Worm (Caenorhabditis elegans): ENCODE data around the gene ttr-18.

ttr-18 gene

DNA sequence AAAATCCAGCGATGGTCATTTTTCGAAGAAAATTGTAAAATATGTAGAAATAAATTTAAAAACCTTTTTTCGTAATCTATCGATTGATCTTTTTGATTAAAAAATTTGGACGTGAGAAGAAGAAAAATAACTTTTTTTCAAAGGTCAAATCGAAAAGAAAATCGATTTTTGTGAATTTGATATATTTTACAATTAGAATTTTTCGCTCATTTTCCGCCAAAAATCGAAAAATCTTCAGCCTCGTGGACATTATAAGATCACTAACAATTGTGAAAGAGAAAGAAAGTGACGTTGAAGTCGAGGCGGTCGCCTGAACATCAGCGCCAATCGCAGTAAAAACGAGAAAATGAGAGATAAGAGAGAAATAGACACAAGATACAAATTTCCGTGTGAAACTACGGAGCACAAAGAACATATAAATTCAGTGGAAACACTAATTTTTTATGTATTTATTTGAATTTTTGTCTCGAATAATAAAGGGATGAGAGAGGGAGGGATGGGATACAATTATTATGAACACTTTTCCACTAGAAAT lies 16.9 kb downstream of the ttr-18 start, which contains the start of gene cisd-1 (continued):
- no peak for TF ChIP-seq lin-39 (tag; optimal IDR thresholded peaks at IDR 0.05)
- no peak for TF ChIP-seq C16A3.4 (tag; optimal IDR thresholded peaks at IDR 0.05)
- no peak for TF ChIP-seq unc-130 (tag; optimal IDR thresholded peaks at IDR 0.05)
- no peak for TF ChIP-seq sptf-1 (tag; optimal IDR thresholded peaks at IDR 0.05)
- no peak for TF ChIP-seq hpl-2 (GFP tag; optimal IDR thresholded peaks at IDR 0.05)
- TF ChIP-seq mep-1 (tag; optimal IDR thresholded peaks at IDR 0.05) = peak; percentile 10
- no peak for TF ChIP-seq egl-13 (tag; optimal IDR thresholded peaks at IDR 0.05)
- peak; percentile 30; the same call in 1 of the 2 replicates for TF ChIP-seq nhr-19 (GFP tag; conservative IDR thresholded peaks at IDR 0.05)
- TF ChIP-seq fkh-10 (GFP tag; optimal IDR thresholded peaks at IDR 0.05) = no peak
- no peak for TF ChIP-seq unc-86 (tag; optimal IDR thresholded peaks at IDR 0.05)
- no peak for TF ChIP-seq sox-4 (tag; optimal IDR thresholded peaks at IDR 0.05)
- no peak for TF ChIP-seq ztf-11 (tag; optimal IDR thresholded peaks at IDR 0.05)
- TF ChIP-seq hlh-17 (GFP tag; optimal IDR thresholded peaks at IDR 0.05; ENCODE audit: borderline replicate concordance) = no peak
- peak in 1 of 6 experiments; percentile 1 for TF ChIP-seq elt-3 (tag; optimal IDR thresholded peaks at IDR 0.05)
- TF ChIP-seq lin-13 (GFP tag; optimal IDR thresholded peaks at IDR 0.05) = no peak
- TF ChIP-seq elt-2 (tag; optimal IDR thresholded peaks at IDR 0.05) = peak; percentile 33
- no peak for TF ChIP-seq lin-15B (tag; optimal IDR thresholded peaks at IDR 0.05)
- TF ChIP-seq pax-3 (tag; optimal IDR thresholded peaks at IDR 0.05) = no peak
- TF ChIP-seq alr-1 (tag; optimal IDR thresholded peaks at IDR 0.05; ENCODE audit: borderline replicate concordance) = no peak
- TF ChIP-seq lir-3 (tag; optimal IDR thresholded peaks at IDR 0.05; ENCODE audit: poor library complexity) = no peak
- TF ChIP-seq snu-23 (GFP tag; optimal IDR thresholded peaks at IDR 0.05) = peak; percentile 28

DNA sequence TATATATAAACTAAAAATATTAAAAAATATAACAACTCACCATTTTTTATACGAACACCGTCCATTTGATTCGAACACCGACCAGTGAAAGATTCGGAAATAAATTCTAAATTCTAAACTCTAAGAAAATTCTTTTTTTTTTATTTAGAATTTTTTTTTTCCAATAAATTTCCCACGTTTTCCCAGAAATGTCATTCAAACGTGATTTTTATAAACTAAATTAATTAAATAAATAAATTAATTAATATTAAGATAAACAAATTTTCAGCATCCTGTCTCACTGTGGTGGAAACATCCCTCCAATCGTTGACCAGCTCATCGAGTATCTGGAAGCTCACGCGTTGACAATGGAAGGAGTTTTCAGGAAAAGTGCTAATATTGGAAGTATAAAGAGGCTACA lies 19.0 kb downstream of the ttr-18 start, which contains the start of gene klp-17:
Gene klp-17 (minus strand): TSS at position 101 of the 400 bp plus-strand sequence.
- no peak for TF ChIP-seq tbx-2 (tag; optimal IDR thresholded peaks at IDR 0.05)

DNA sequence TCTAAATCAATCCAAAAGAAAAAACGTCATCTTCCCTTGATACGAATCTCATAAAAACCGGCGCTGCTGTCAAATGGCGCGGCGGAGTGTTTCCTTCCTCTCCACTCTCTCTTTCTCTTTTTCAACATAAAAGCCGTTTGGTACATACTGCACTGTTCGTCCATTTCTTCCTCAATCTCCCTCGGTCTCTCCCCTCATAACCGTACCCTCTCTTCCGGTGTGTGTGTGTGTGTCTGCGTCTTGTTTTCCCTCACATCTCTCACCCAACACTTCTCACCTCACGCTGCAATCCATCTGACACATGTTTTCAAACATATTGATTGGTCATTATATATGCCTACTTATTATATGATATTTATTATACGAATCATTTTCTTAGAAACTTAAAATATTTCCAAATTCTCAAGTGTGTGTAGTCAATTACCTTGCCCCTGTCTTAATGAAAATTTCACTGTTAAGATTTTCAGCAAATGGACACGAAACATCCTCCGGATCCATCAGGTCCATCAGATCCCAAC lies 22.1 kb downstream of the ttr-18 start, which contains the start of the genes aars-1 and rga-1:
Gene aars-1 (minus strand): TSS at position 71 of the 518 bp plus-strand sequence.
Gene rga-1 (plus strand): TSS at position 468 of the 518 bp plus-strand sequence.
- peak; percentile 33 for TF ChIP-seq nhr-19 (GFP tag; conservative IDR thresholded peaks at IDR 0.05)
- no peak for TF ChIP-seq nhr-76 (tag; optimal IDR thresholded peaks at IDR 0.05)
- TF ChIP-seq skn-1 (tag; optimal IDR thresholded peaks at IDR 0.05) = peak; percentile 14
- no peak for TF ChIP-seq nhr-237 (tag; optimal IDR thresholded peaks at IDR 0.05)
- TF ChIP-seq ceh-88 (GFP tag; IDR thresholded peaks at IDR 0.05) = no peak
- TF ChIP-seq unc-98 (GFP tag; IDR thresholded peaks at IDR 0.05) = no peak
- no peak for TF ChIP-seq ceh-8 (GFP tag; optimal IDR thresholded peaks at IDR 0.05)
- TF ChIP-seq nhr-77 (tag; optimal IDR thresholded peaks at IDR 0.05) = peak; percentile 16
- no peak for TF ChIP-seq C04F5.9 (tag; optimal IDR thresholded peaks at IDR 0.05)
- no peak for TF ChIP-seq pag-3 (tag; optimal IDR thresholded peaks at IDR 0.05; ENCODE audit: borderline replicate concordance, insufficient read depth)
- TF ChIP-seq mep-1 (tag; optimal IDR thresholded peaks at IDR 0.05) = peak; percentile 76
- no peak for TF ChIP-seq irx-1 (tag; optimal IDR thresholded peaks at IDR 0.05)
- peak in 1 of 2 experiments; percentile 62 for TF ChIP-seq lin-35 (GFP tag; optimal IDR thresholded peaks at IDR 0.05)
- TF ChIP-seq pqm-1 (tag; optimal IDR thresholded peaks at IDR 0.05) = no peak
- peak; percentile 41 to 47 for TF ChIP-seq efl-1 (optimal IDR thresholded peaks at IDR 0.05)
- peak; percentile 29 to 91 for TF ChIP-seq efl-1 (GFP tag; optimal IDR thresholded peaks at IDR 0.05 in 1 of 2)
- TF ChIP-seq ceh-82 (tag; optimal IDR thresholded peaks at IDR 0.05) = peak in 1 of 3 experiments; percentile 52
- TF ChIP-seq unc-86 (tag; optimal IDR thresholded peaks at IDR 0.05) = no peak
- peak in 2 of 3 experiments; percentile 26 to 44 for TF ChIP-seq dpl-1 (GFP tag; optimal IDR thresholded peaks at IDR 0.05)
- peak; percentile 36 for TF ChIP-seq dsc-1 (tag; optimal IDR thresholded peaks at IDR 0.05)
- TF ChIP-seq hpl-2 (GFP tag; optimal IDR thresholded peaks at IDR 0.05) = no peak
- TF ChIP-seq lsy-2 (tag; optimal IDR thresholded peaks at IDR 0.05) = peak; percentile 28 to 57
- no peak for TF ChIP-seq sup-37 (GFP tag; optimal IDR thresholded peaks at IDR 0.05)
- TF ChIP-seq unc-30 (tag; optimal IDR thresholded peaks at IDR 0.05) = no peak
- no peak for TF ChIP-seq mab-9 (GFP tag; IDR thresholded peaks at IDR 0.05)
- TF ChIP-seq nhr-84 (tag; optimal IDR thresholded peaks at IDR 0.05) = no peak
- TF ChIP-seq pax-3 (tag; optimal IDR thresholded peaks at IDR 0.05) = no peak
- TF ChIP-seq vab-15 (tag; optimal IDR thresholded peaks at IDR 0.05) = no peak
- no peak for TF ChIP-seq ets-5 (GFP tag; IDR thresholded peaks at IDR 0.05)
- no peak for TF ChIP-seq aly-2 (tag; optimal IDR thresholded peaks at IDR 0.05)
- peak; percentile 83 for TF ChIP-seq nhr-85 (tag)
- peak; percentile 57 for TF ChIP-seq nhr-71 (tag; optimal IDR thresholded peaks at IDR 0.05)

All from whole organism, L1 larva.